Worm (Caenorhabditis elegans) whole organism, L4/young adult: ENCODE results near the gene zipt-2.3.

ENCODE experiments used
- W03F9.2 ChIP-seq: fragments of 150-350 bp; optimal IDR thresholded peaks from 2 replicates; lab custom pipeline; 2014; ENCODE audit warnings: missing biosample characterization, missing genetic modification characterization
- dao-5 ChIP-seq: sonication (generic microtip); optimal IDR thresholded peaks from 2 replicates; lab custom pipeline; 2016; ENCODE audit warnings: missing genotype, missing genetic modification characterization, moderate library complexity, missing compliant biosample characterization
- him-1 ChIP-seq: sonication (generic microtip); optimal IDR thresholded peaks from 2 replicates; lab custom pipeline; 2016; ENCODE audit warnings: missing genotype, missing genetic modification reagents, missing genetic modification characterization, missing compliant biosample characterization

DNA sequence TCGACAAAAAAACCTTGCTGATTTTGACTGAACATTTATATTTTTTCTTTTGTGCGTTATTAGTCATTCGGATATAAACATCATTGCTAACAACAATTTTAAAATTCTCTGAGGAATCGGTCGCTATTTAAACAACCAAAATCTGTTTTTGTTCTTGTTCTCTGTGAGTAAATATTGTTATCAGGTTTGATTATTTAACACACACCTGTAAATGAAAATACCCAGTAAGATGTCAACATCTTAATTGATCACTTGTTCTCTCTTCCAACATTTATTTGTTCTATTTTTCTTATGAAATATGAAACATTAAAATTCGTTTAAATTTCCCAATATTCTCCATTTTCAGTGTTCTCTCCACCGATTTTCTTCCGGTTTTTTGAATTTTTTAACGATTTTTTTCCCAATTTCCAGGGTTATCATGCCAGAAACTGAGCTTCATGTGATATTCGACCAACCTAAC, 47.4 kb upstream of the zipt-2.3 start, which contains the start of gene arrd-11:
- TF ChIP-seq him-1 (tag; lab: Kevin White, UChicago) (no peak), W03F9.2 (tag; lab: Kevin White, UChicago) (no peak), dao-5 (tag; lab: Kevin White, UChicago) (no peak)
